Worm (Caenorhabditis elegans) whole organism, midembryonic: ENCODE results near the gene srbc-50.

Experiments used
- T22C8.4 ChIP-seq: fragments of 200-800 bp; sonication (Bioruptor generic); IDR thresholded peaks from 2 replicates; pipeline ENCODE4 v1.3.6; 2022; ENCODE audit warnings: missing genetic modification characterization, missing compliant biosample characterization
- flt-1 ChIP-seq: fragments of 200-800 bp; sonication (Bioruptor generic); IDR thresholded peaks from 2 replicates; pipeline ENCODE4 v1.3.6; 2022; ENCODE audit warnings: missing genetic modification characterization, missing compliant biosample characterization
- med-1 ChIP-seq: sonication (generic microtip); optimal IDR thresholded peaks from 2 replicates; lab custom pipeline; 2017; ENCODE audit warnings: missing genetic modification characterization, mild to moderate bottlenecking, missing compliant biosample characterization, antibody characterized with exemption, missing genetic modification reagents; ENCODE audit not compliant: insufficient read depth
- ztf-23 ChIP-seq: fragments of 200-800 bp; sonication (Bioruptor generic); IDR thresholded peaks from 2 replicates; pipeline ENCODE4 v1.3.6; 2022; ENCODE audit warnings: missing genetic modification reagents, missing genetic modification characterization, missing compliant biosample characterization
- ztf-29 ChIP-seq: fragments of 200-800 bp; sonication (Bioruptor generic); IDR thresholded peaks from 2 replicates; pipeline ENCODE4 v1.3.6; 2022; ENCODE audit warnings: missing genetic modification reagents, missing genetic modification characterization, missing compliant biosample characterization

ce11 chrV:15817746-15818145 lies 7.0 kb downstream of the srbc-50 start, which contains the start of gene abf-3:
- TF ChIP-seq ztf-29: no peak
- TF ChIP-seq T22C8.4: no peak
- TF ChIP-seq ztf-23 (GFP tag; lab: Robert Waterston, UW): no peak
- no peak for TF ChIP-seq flt-1 (GFP tag; lab: Robert Waterston, UW)
- no peak for TF ChIP-seq med-1 (GFP tag; lab: Kevin White, UChicago)
